In the genomic region with DNA sequence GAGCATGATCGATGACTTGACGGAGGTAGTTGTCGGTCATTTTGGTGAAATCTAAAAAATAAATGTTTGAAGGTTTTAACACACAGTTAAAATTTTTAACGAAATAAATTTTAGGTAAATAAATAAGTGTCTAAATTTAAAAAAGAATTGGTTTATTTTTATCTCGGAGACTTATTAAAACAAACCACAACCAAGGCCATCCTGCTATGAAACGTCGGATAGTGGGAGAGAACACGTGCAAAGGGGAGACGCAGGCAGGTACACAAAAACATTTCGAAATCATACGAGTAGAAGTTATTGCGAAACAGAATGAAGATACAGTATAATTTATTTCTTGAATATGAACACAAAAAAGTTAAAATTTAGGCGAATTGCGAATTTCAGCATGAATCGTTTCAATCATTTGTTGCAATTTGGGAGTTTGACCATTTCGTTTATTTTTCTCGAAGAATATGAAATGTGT, we compare ENCODE assay signal across 1 worm cellular context.
TF ChIP-seq lines count a peak whose summit lies in the region.

A gene (minus strand): TSS at position 51 of the 463 bp plus-strand sequence.

TF ChIP-seq in whole organism, L1 larva, 84 proteins besides CTCF, POLR2A, EP300 and RAD21 (continued from another document):
- TF ChIP-seq pqm-1 (tag; optimal IDR thresholded peaks at IDR 0.05; lab: Kevin White, UChicago) (no peak), nhr-77 (tag; optimal IDR thresholded peaks at IDR 0.05; lab: Kevin White, UChicago) (no peak), rnt-1 (tag; optimal IDR thresholded peaks at IDR 0.05; lab: Kevin White, UChicago) (peak; percentile 29), ama-1 (optimal IDR thresholded peaks at IDR 0.05; lab: Kevin White, UChicago) (no peak), efl-3 (GFP tag; optimal IDR thresholded peaks at IDR 0.05; lab: Kevin White, UChicago) (no peak), elt-2 (tag; optimal IDR thresholded peaks at IDR 0.05; lab: Kevin White, UChicago) (no peak), ceh-63 (GFP tag; optimal IDR thresholded peaks at IDR 0.05; lab: Kevin White, UChicago) (no peak), lsy-2 (tag; optimal IDR thresholded peaks at IDR 0.05; lab: Kevin White, UChicago) (peak; percentile 21 to 41), mdl-1 (tag; optimal IDR thresholded peaks at IDR 0.05; lab: Kevin White, UChicago) (peak in 1 of 2 experiments; percentile 54), zip-4 (GFP tag; optimal IDR thresholded peaks at IDR 0.05; lab: Kevin White, UChicago) (peak; percentile 64), ceh-88 (GFP tag; IDR thresholded peaks at IDR 0.05; lab: Robert Waterston, UW) (no peak), skn-1 (tag; optimal IDR thresholded peaks at IDR 0.05; lab: Kevin White, UChicago) (peak; percentile 61), fkh-10 (GFP tag; optimal IDR thresholded peaks at IDR 0.05; lab: Kevin White, UChicago) (no peak), nhr-12 (tag; optimal IDR thresholded peaks at IDR 0.05; lab: Kevin White, UChicago) (no peak), nhr-47 (tag; optimal IDR thresholded peaks at IDR 0.05; lab: Kevin White, UChicago) (peak; percentile 29), efl-1 (optimal IDR thresholded peaks at IDR 0.05; lab: Kevin White, UChicago) (peak in 1 of 2 experiments; percentile 13), efl-1 (GFP tag; optimal IDR thresholded peaks at IDR 0.05 in 1 of 2; lab: Kevin White, UChicago) (peak in 1 of 2 experiments; percentile 9), nhr-71 (tag; optimal IDR thresholded peaks at IDR 0.05; lab: Kevin White, UChicago) (peak; percentile 48), nhr-20 (tag; optimal IDR thresholded peaks at IDR 0.05; lab: Kevin White, UChicago) (peak; percentile 21), sox-4 (tag; optimal IDR thresholded peaks at IDR 0.05; lab: Kevin White, UChicago) (no peak), lin-15B (tag; optimal IDR thresholded peaks at IDR 0.05; lab: Kevin White, UChicago) (no peak), nhr-11 (tag; optimal IDR thresholded peaks at IDR 0.05; lab: Kevin White, UChicago) (no peak), lin-35 (GFP tag; optimal IDR thresholded peaks at IDR 0.05; lab: Kevin White, UChicago) (peak in 1 of 2 experiments; percentile 9), lin-39 (tag; optimal IDR thresholded peaks at IDR 0.05; lab: Kevin White, UChicago) (no peak)
